Fruit fly (Drosophila melanogaster) whole organism, pupa: Measurements from ENCODE around the gene solo.

ENCODE experiments used
- CG10348 ChIP-seq: fragments of 200-800 bp; sonication (Bioruptor generic); IDR thresholded peaks from 2 replicates; pipeline ENCODE4 v1.3.6; 2022; ENCODE audit warnings: missing biosample characterization, missing genetic modification characterization
- CG9948 ChIP-seq: fragments of 200-800 bp; sonication (Bioruptor generic); optimal IDR thresholded peaks from 2 replicates; lab custom pipeline; 2018; ENCODE audit warnings: missing biosample characterization, mild to moderate bottlenecking, missing genetic modification characterization, moderate library complexity
- fd96Ca ChIP-seq: fragments of 200-800 bp; sonication (Bioruptor generic); IDR thresholded peaks from 3 replicates; pipeline ENCODE4 v1.3.6; 2022; ENCODE audit warnings: missing biosample characterization, missing genetic modification characterization
- gl ChIP-seq: fragments of 200-800 bp; sonication (Bioruptor generic); optimal IDR thresholded peaks from 2 replicates; lab custom pipeline; 2018; ENCODE audit warnings: missing biosample characterization, mild to moderate bottlenecking, missing genetic modification characterization

dm6 chr2L:15031650-15032049, 29.8 kb upstream of the solo start, which contains the start of gene CG31832:
- TF ChIP-seq fd96Ca (GFP tag; lab: Robert Waterston, UW) = no peak
- no peak for TF ChIP-seq CG10348 (GFP tag; lab: Robert Waterston, UW)
- no peak for TF ChIP-seq gl
- no peak for TF ChIP-seq CG9948 (tag; lab: Kevin White, UChicago)
